Worm (Caenorhabditis elegans) whole organism, early embryonic: Measurements from ENCODE around the gene F54D10.5.

ENCODE experiments used
- ama-1 ChIP-seq: fragments of 150-350 bp; optimal IDR thresholded peaks from 2 replicates; lab custom pipeline; 2014
- flt-1 ChIP-seq: fragments of 200-800 bp; sonication (Bioruptor generic); IDR thresholded peaks from 2 replicates; pipeline ENCODE4 v1.3.6; 2022; ENCODE audit warnings: missing genetic modification characterization, missing compliant biosample characterization
- hmbx-1 ChIP-seq: sonication (generic microtip); optimal IDR thresholded peaks from 2 replicates; lab custom pipeline; 2016; ENCODE audit warnings: mild to moderate bottlenecking, missing genetic modification characterization, missing compliant biosample characterization
- pes-1 ChIP-seq: fragments of 200-800 bp; sonication (Bioruptor generic); IDR thresholded peaks from 2 replicates; pipeline ENCODE4 v1.3.6; 2022; ENCODE audit warnings: missing genetic modification reagents, missing genetic modification characterization, missing compliant biosample characterization
- scrt-1 ChIP-seq: fragments of 200-800 bp; sonication (Bioruptor generic); IDR thresholded peaks from 2 replicates; pipeline ENCODE4 v1.3.6; 2022; ENCODE audit warnings: missing genetic modification characterization, missing compliant biosample characterization
- tbx-11 ChIP-seq: fragments of 200-800 bp; sonication (Bioruptor generic); IDR thresholded peaks from 2 replicates; pipeline ENCODE4 v1.3.6; 2022; ENCODE audit warnings: missing genetic modification characterization, missing compliant biosample characterization
- tbx-37 ChIP-seq: fragments of 200-800 bp; sonication (Bioruptor generic); conservative IDR thresholded peaks from 2 replicates; pipeline ENCODE4 v1.3.6; 2022; ENCODE audit warnings: missing genetic modification reagents, missing genetic modification characterization, missing compliant biosample characterization

ce11 chrII:3795323-3795722, 12.7 kb downstream of the F54D10.5 start, which contains the start of gene Y8A9A.2:
- TF ChIP-seq ama-1 (lab: Kevin White, UChicago) (no peak), tbx-37 (GFP tag; lab: Robert Waterston, UW) (no peak), scrt-1 (no peak), hmbx-1 (no peak), tbx-11 (GFP tag; lab: Robert Waterston, UW) (no peak), flt-1 (GFP tag; lab: Robert Waterston, UW) (no peak), pes-1 (GFP tag; lab: Robert Waterston, UW) (no peak)
